Fruit fly (Drosophila melanogaster) whole organism, embryonic: Measurements from ENCODE around the gene Top3alpha.

ENCODE experiments used
- Atf-2 ChIP-seq: fragments of 200-800 bp; sonication (Bioruptor generic); optimal IDR thresholded peaks from 2 replicates; lab custom pipeline; 2016; ENCODE audit warnings: missing biosample characterization, missing genetic modification characterization
- Atf6 ChIP-seq: fragments of 200-800 bp; sonication (Bioruptor generic); IDR thresholded peaks from 2 replicates; pipeline ENCODE4 v1.3.6; 2022; ENCODE audit warnings: missing biosample characterization, missing genetic modification characterization
- Bgb ChIP-seq: fragments of 200-800 bp; sonication (Bioruptor generic); IDR thresholded peaks from 2 replicates; pipeline ENCODE4 v1.3.6; 2022; ENCODE audit warnings: missing biosample characterization, missing genetic modification characterization; ENCODE audit not compliant: partially characterized antibody
- BtbVII ChIP-seq: fragments of 200-800 bp; sonication (Bioruptor generic); optimal IDR thresholded peaks from 3 replicates; lab custom pipeline; 2017; ENCODE audit warnings: missing biosample characterization, mild to moderate bottlenecking, missing genetic modification characterization
- CG10366 ChIP-seq: fragments of 200-800 bp; sonication (Bioruptor generic); IDR thresholded peaks from 2 replicates; pipeline ENCODE4 v1.3.6; 2022; ENCODE audit warnings: missing biosample characterization, missing genetic modification characterization
- CG10654 ChIP-seq: fragments of 200-800 bp; sonication (Bioruptor generic); optimal IDR thresholded peaks from 2 replicates; lab custom pipeline; 2016; ENCODE audit warnings: missing biosample characterization, missing genetic modification characterization
- CG11093 ChIP-seq: fragments of 200-800 bp; sonication (Bioruptor generic); IDR thresholded peaks from 3 replicates; pipeline ENCODE4 v1.3.6; 2022; ENCODE audit warnings: missing biosample characterization, missing genetic modification characterization
- CG14014 ChIP-seq: fragments of 200-800 bp; sonication (Bioruptor generic); IDR thresholded peaks from 2 replicates; pipeline ENCODE4 v1.3.6; 2022; ENCODE audit warnings: missing biosample characterization, missing genetic modification characterization
- CG14860 ChIP-seq: fragments of 200-800 bp; sonication (Bioruptor generic); IDR thresholded peaks from 3 replicates; pipeline ENCODE4 v1.3.6; 2022; ENCODE audit warnings: missing biosample characterization, missing genetic modification characterization; ENCODE audit not compliant: partially characterized antibody
- CG14965 ChIP-seq: fragments of 200-800 bp; sonication (Bioruptor generic); optimal IDR thresholded peaks from 2 replicates; lab custom pipeline; 2016; ENCODE audit warnings: missing biosample characterization, missing genetic modification characterization, borderline replicate concordance
- CG15073 ChIP-seq: fragments of 200-800 bp; sonication (Bioruptor generic); optimal IDR thresholded peaks from 2 replicates; lab custom pipeline; 2016; ENCODE audit warnings: missing biosample characterization, missing genetic modification characterization
- CG17385 ChIP-seq: fragments of 200-800 bp; sonication (Bioruptor generic); optimal IDR thresholded peaks from 3 replicates; lab custom pipeline; 2018; ENCODE audit warnings: missing biosample characterization, mild to moderate bottlenecking, missing genetic modification characterization
- CG17568 ChIP-seq: fragments of 200-800 bp; sonication (Bioruptor generic); optimal IDR thresholded peaks from 2 replicates; lab custom pipeline; 2018; ENCODE audit warnings: missing biosample characterization, mild to moderate bottlenecking, missing genetic modification characterization, moderate library complexity
- CG17912 ChIP-seq: fragments of 200-800 bp; sonication (Bioruptor generic); optimal IDR thresholded peaks from 2 replicates; lab custom pipeline; 2018; ENCODE audit warnings: missing biosample characterization, mild to moderate bottlenecking, missing genetic modification characterization
- CG18619 ChIP-seq: fragments of 200-800 bp; sonication (Bioruptor generic); optimal IDR thresholded peaks from 3 replicates; lab custom pipeline; 2017; ENCODE audit warnings: missing biosample characterization, mild to moderate bottlenecking, missing genetic modification characterization
- CG30431 ChIP-seq: fragments of 200-800 bp; sonication (Bioruptor generic); optimal IDR thresholded peaks from 2 replicates; lab custom pipeline; 2017; ENCODE audit warnings: missing biosample characterization, missing genetic modification characterization
- CG34376 ChIP-seq: fragments of 200-800 bp; sonication (Bioruptor generic); optimal IDR thresholded peaks from 2 replicates; lab custom pipeline; 2018; ENCODE audit warnings: missing biosample characterization, mild to moderate bottlenecking, missing genetic modification characterization
- CG5180 ChIP-seq: fragments of 200-800 bp; sonication (Bioruptor generic); optimal IDR thresholded peaks from 3 replicates; lab custom pipeline; 2017; ENCODE audit warnings: missing biosample characterization, missing genetic modification characterization, mild to moderate bottlenecking, moderate library complexity, missing genetic modification reagents
- CG6683 ChIP-seq: fragments of 200-800 bp; sonication (Bioruptor generic); optimal IDR thresholded peaks from 2 replicates; lab custom pipeline; 2017; ENCODE audit warnings: missing biosample characterization, mild to moderate bottlenecking, missing genetic modification characterization, missing genetic modification reagents
- CG9437 ChIP-seq: fragments of 200-800 bp; sonication (Bioruptor generic); optimal IDR thresholded peaks from 2 replicates; lab custom pipeline; 2018; ENCODE audit warnings: missing biosample characterization, mild to moderate bottlenecking, missing genetic modification characterization
- CG9609 ChIP-seq: fragments of 200-800 bp; sonication (Bioruptor generic); optimal IDR thresholded peaks from 3 replicates; lab custom pipeline; 2016; ENCODE audit warnings: missing biosample characterization, missing genetic modification characterization
- CG9876 ChIP-seq: fragments of 200-800 bp; sonication (Bioruptor generic); optimal IDR thresholded peaks from 2 replicates; lab custom pipeline; 2016; ENCODE audit warnings: missing biosample characterization, missing genetic modification characterization
- CTCF ChIP-seq: fragments of 200-800 bp; sonication (Bioruptor generic); optimal IDR thresholded peaks from 2 replicates; lab custom pipeline; 2017; ENCODE audit warnings: missing biosample characterization, mild to moderate bottlenecking, missing genetic modification characterization, moderate library complexity
- CoRest ChIP-seq: fragments of 200-800 bp; sonication (Bioruptor generic); optimal IDR thresholded peaks from 3 replicates; lab custom pipeline; 2018; ENCODE audit warnings: missing biosample characterization, mild to moderate bottlenecking, missing genetic modification characterization, moderate library complexity
- CrebB ChIP-seq: fragments of 200-800 bp; sonication (Bioruptor generic); optimal IDR thresholded peaks from 3 replicates; lab custom pipeline; 2018; ENCODE audit warnings: missing biosample characterization, mild to moderate bottlenecking, missing genetic modification characterization
- Dfd ChIP-seq, 2 experiments: fragments of >200 bp; optimal IDR thresholded peaks; 2 replicates each; lab custom pipeline; 2017; ENCODE audit warnings: missing biosample characterization in 2 of 2, missing genetic modification characterization in 2 of 2
- Dp ChIP-seq: fragments of 200-800 bp; sonication (Bioruptor generic); optimal IDR thresholded peaks from 2 replicates; lab custom pipeline; 2018; ENCODE audit warnings: missing biosample characterization, mild to moderate bottlenecking, missing genetic modification characterization, moderate library complexity
- GATAe ChIP-seq: fragments of 200-800 bp; sonication (Bioruptor generic); conservative IDR thresholded peaks from 2 replicates; pipeline ENCODE4 v1.3.6; 2022; ENCODE audit warnings: missing biosample characterization, missing genetic modification characterization
- HHEX ChIP-seq: fragments of 200-800 bp; sonication (Bioruptor generic); optimal IDR thresholded peaks from 3 replicates; lab custom pipeline; 2017; ENCODE audit warnings: missing biosample characterization, mild to moderate bottlenecking, missing genetic modification characterization, missing genetic modification reagents
- Hsf ChIP-seq: fragments of 200-800 bp; sonication (Bioruptor generic); optimal IDR thresholded peaks from 3 replicates; lab custom pipeline; 2016; ENCODE audit warnings: missing biosample characterization, missing genetic modification characterization
- Myb ChIP-seq: fragments of 200-800 bp; sonication (Bioruptor generic); optimal IDR thresholded peaks from 2 replicates; lab custom pipeline; 2016; ENCODE audit warnings: missing biosample characterization, missing genetic modification characterization
- Nf-YB ChIP-seq: fragments of 200-800 bp; sonication (Bioruptor generic); optimal IDR thresholded peaks from 3 replicates; lab custom pipeline; 2019; ENCODE audit warnings: missing biosample characterization, mild to moderate bottlenecking, missing genetic modification characterization, moderate library complexity
- Opbp ChIP-seq: fragments of 200-800 bp; sonication (Bioruptor generic); IDR thresholded peaks from 3 replicates; pipeline ENCODE4 v1.3.6; 2022; ENCODE audit warnings: missing biosample characterization, missing genetic modification characterization; ENCODE audit not compliant: partially characterized antibody
- Ravus ChIP-seq: fragments of 200-800 bp; sonication (Bioruptor generic); IDR thresholded peaks from 2 replicates; pipeline ENCODE4 v1.3.6; 2022; ENCODE audit warnings: missing biosample characterization, missing genetic modification characterization
- az2 ChIP-seq: fragments of 200-800 bp; sonication (Bioruptor generic); optimal IDR thresholded peaks from 3 replicates; lab custom pipeline; 2016; ENCODE audit warnings: missing biosample characterization, missing genetic modification characterization
- dimm ChIP-seq: fragments of 200-800 bp; sonication (Bioruptor generic); IDR thresholded peaks from 2 replicates; pipeline ENCODE4 v1.3.6; 2022; ENCODE audit warnings: missing biosample characterization, missing genetic modification characterization
- ems ChIP-seq: fragments of 200-800 bp; sonication (Bioruptor generic); optimal IDR thresholded peaks from 3 replicates; lab custom pipeline; 2016; ENCODE audit warnings: missing biosample characterization, missing genetic modification characterization
- gcm ChIP-seq: fragments of 200-800 bp; sonication (Bioruptor generic); optimal IDR thresholded peaks from 2 replicates; lab custom pipeline; 2019; ENCODE audit warnings: missing biosample characterization, mild to moderate bottlenecking, missing genetic modification characterization, moderate library complexity
- gfzf ChIP-seq: fragments of 200-800 bp; sonication (Bioruptor generic); optimal IDR thresholded peaks from 2 replicates; lab custom pipeline; 2016; ENCODE audit warnings: missing biosample characterization, mild to moderate bottlenecking, missing genetic modification characterization, moderate library complexity
- grau ChIP-seq: fragments of 200-800 bp; optimal IDR thresholded peaks from 3 replicates; lab custom pipeline; 2019; ENCODE audit warnings: missing biosample characterization, mild to moderate bottlenecking, missing genetic modification characterization, moderate library complexity
- ind ChIP-seq: fragments of 200-800 bp; sonication (Bioruptor generic); optimal IDR thresholded peaks from 3 replicates; lab custom pipeline; 2016; ENCODE audit warnings: missing biosample characterization, missing genetic modification characterization
- otp ChIP-seq: fragments of 200-800 bp; sonication (Bioruptor generic); IDR thresholded peaks from 3 replicates; pipeline ENCODE4, ENCODE4 v1.3.6; 2022; ENCODE audit warnings: missing biosample characterization, missing genetic modification characterization
- pho ChIP-seq: fragments of 200-800 bp; sonication (Bioruptor generic); optimal IDR thresholded peaks from 2 replicates; lab custom pipeline; 2016; ENCODE audit warnings: missing biosample characterization, missing genetic modification characterization
- run ChIP-seq: fragments of 200-800 bp; sonication (Bioruptor generic); optimal IDR thresholded peaks from 3 replicates; lab custom pipeline; 2018; ENCODE audit warnings: missing biosample characterization, mild to moderate bottlenecking, missing genetic modification characterization
- salm ChIP-seq: fragments of 200-800 bp; sonication (Bioruptor generic); optimal IDR thresholded peaks from 2 replicates; lab custom pipeline; 2018; ENCODE audit warnings: missing biosample characterization, mild to moderate bottlenecking, missing genetic modification characterization
- sisA ChIP-seq: fragments of 200-800 bp; sonication (Bioruptor generic); IDR thresholded peaks from 2 replicates; pipeline ENCODE4 v1.3.6; 2022; ENCODE audit warnings: missing biosample characterization, missing genetic modification characterization
- tgo ChIP-seq: fragments of 200-800 bp; sonication (Bioruptor generic); IDR thresholded peaks from 3 replicates; pipeline ENCODE4 v1.3.6; 2022; ENCODE audit warnings: missing biosample characterization, missing genetic modification characterization
- tna ChIP-seq: fragments of 200-800 bp; sonication (Bioruptor generic); IDR thresholded peaks from 2 replicates; pipeline ENCODE4 v1.3.6; 2022; ENCODE audit warnings: missing biosample characterization, missing genetic modification characterization; ENCODE audit not compliant: partially characterized antibody
- unpg ChIP-seq: fragments of 200-800 bp; sonication (Bioruptor generic); optimal IDR thresholded peaks from 3 replicates; lab custom pipeline; 2018; ENCODE audit warnings: missing biosample characterization, mild to moderate bottlenecking, missing genetic modification characterization, moderate library complexity
- z ChIP-seq: fragments of 200-800 bp; sonication (Bioruptor generic); IDR thresholded peaks from 3 replicates; pipeline ENCODE4 v1.3.6; 2022; ENCODE audit warnings: missing biosample characterization, missing genetic modification characterization

Top3alpha gene

DNA sequence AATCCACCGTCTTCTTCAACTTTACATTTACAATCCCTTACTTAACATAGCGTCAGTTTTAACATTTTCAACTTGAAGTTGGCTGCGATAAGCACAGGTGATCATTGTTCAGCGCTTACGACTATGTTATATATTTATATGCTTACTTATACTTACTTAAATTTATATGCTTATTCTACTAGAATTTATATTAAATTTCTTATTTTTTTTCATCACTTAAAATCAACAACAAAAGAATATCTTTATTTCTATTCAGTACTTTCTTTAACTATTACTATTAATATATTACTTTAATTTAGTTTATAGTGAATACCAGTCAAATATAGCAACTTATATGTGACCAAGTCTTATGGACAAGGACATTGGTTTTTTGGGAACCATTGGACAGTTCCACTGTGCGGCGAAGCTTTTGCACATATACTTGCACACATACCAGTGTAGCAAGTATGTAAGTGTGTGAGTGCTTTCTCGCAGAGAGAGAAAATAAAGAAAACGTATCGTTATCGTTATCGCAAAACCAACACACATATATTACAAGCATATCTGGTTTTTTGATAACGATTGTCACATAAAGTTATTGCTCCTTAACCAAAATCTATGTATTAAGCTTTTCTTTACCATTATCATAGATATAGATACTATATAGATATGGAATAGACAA is 19.3 kb downstream of the Top3alpha start, which contains the start of gene Hasp (continued):
- TF ChIP-seq CG9437 (GFP tag; lab: Kevin White, UChicago) (peak; percentile 12), CG30431 (no peak), Nf-YB (GFP tag; lab: Kevin White, UChicago) (peak; percentile 10), tgo (GFP tag; lab: Robert Waterston, UW) (peak; percentile 67; the same call in 2 of the 3 replicates), gfzf (no peak), salm (no peak), Dfd (GFP tag; optimal IDR thresholded peaks at IDR 0.05; lab: Kevin White, UChicago) (no peak), CG18619 (GFP tag; lab: Kevin White, UChicago) (peak; percentile 29), az2 (peak; percentile 64), HHEX (GFP tag; lab: Kevin White, UChicago) (peak; percentile 39), CG6683 (GFP tag; lab: Kevin White, UChicago) (peak; percentile 10), Atf6 (GFP tag; lab: Robert Waterston, UW) (no peak; the same call in 1 of the 2 replicates), gcm (GFP tag; lab: Kevin White, UChicago) (peak; percentile 59), CG10654 (GFP tag; lab: Kevin White, UChicago) (peak; percentile 62), CG14860 (GFP tag; lab: Robert Waterston, UW) (peak; percentile 83), CG17385 (GFP tag; lab: Kevin White, UChicago) (peak; percentile 29), otp (no peak), grau (tag; lab: Kevin White, UChicago) (peak; percentile 66), CG34376 (GFP tag; lab: Kevin White, UChicago) (no peak), CoRest (tag; lab: Kevin White, UChicago) (peak; percentile 56), CG10366 (GFP tag; lab: Robert Waterston, UW) (peak; percentile 17; the same call in 1 of the 2 replicates), z (GFP tag; lab: Robert Waterston, UW) (no peak), ind (GFP tag; lab: Kevin White, UChicago) (peak; percentile 62), CG5180 (GFP tag; lab: Kevin White, UChicago) (no peak), tna (peak; percentile 96), CG9876 (GFP tag; lab: Kevin White, UChicago) (no peak), CrebB (tag; lab: Kevin White, UChicago) (no peak), BtbVII (GFP tag; lab: Kevin White, UChicago) (no peak), CG11093 (GFP tag; lab: Robert Waterston, UW) (no peak), CG17912 (GFP tag; lab: Kevin White, UChicago) (no peak), Myb (peak; percentile 21), unpg (GFP tag; lab: Kevin White, UChicago) (peak; percentile 66), CG14965 (no peak), CTCF (GFP tag; lab: Kevin White, UChicago) (no peak), GATAe (GFP tag; lab: Robert Waterston, UW) (no peak), CG9609 (GFP tag; lab: Kevin White, UChicago) (no peak), CG17568 (GFP tag; lab: Kevin White, UChicago) (no peak), Dp (GFP tag; lab: Kevin White, UChicago) (peak; percentile 7), dimm (GFP tag; lab: Robert Waterston, UW) (no peak), CG14014 (peak; percentile 63; the same call in 1 of the 2 replicates), Opbp (peak; percentile 84; the same call in 2 of the 3 replicates), Atf-2 (GFP tag; lab: Kevin White, UChicago) (no peak), run (tag; lab: Kevin White, UChicago) (no peak), Ravus (GFP tag; lab: Robert Waterston, UW) (no peak), sisA (GFP tag; lab: Robert Waterston, UW) (peak; percentile 45), CG15073 (GFP tag; lab: Kevin White, UChicago) (no peak), pho (no peak), Bgb (peak; percentile 58), Hsf (GFP tag; lab: Kevin White, UChicago) (peak; percentile 18), ems (peak; percentile 49)
